Worm (Caenorhabditis elegans) whole organism, L4/young adult: ENCODE data around the gene F08G12.1.

Experiments used
- W03F9.2 ChIP-seq: fragments of 150-350 bp; optimal IDR thresholded peaks from 2 replicates; lab custom pipeline; 2014; ENCODE audit warnings: missing biosample characterization, missing genetic modification characterization
- dao-5 ChIP-seq: sonication (generic microtip); optimal IDR thresholded peaks from 2 replicates; lab custom pipeline; 2016; ENCODE audit warnings: missing genotype, missing genetic modification characterization, moderate library complexity, missing compliant biosample characterization
- him-1 ChIP-seq: sonication (generic microtip); optimal IDR thresholded peaks from 2 replicates; lab custom pipeline; 2016; ENCODE audit warnings: missing genotype, missing genetic modification reagents, missing genetic modification characterization, missing compliant biosample characterization

The F08G12.1 gene

ce11 chrX:11281148-11281547, 24.5 kb downstream of the F08G12.1 start, which contains the start of gene F38B2.6:
F38B2.6 (minus strand) TSS chrX:11281248.
- TF ChIP-seq W03F9.2 (tag; lab: Kevin White, UChicago), result no peak
- no peak for TF ChIP-seq dao-5 (tag; lab: Kevin White, UChicago)
- TF ChIP-seq him-1 (tag; lab: Kevin White, UChicago), result no peak

ce11 chrX:11279276-11279675, 26.4 kb downstream of the F08G12.1 start, which contains the start of gene F38B2.2:
F38B2.2 (minus strand) TSS chrX:11279376.
- TF ChIP-seq him-1 (tag; lab: Kevin White, UChicago) (no peak), dao-5 (tag; lab: Kevin White, UChicago) (no peak), W03F9.2 (tag; lab: Kevin White, UChicago) (no peak)

ce11 chrX:11270882-11271281, 34.8 kb downstream of the F08G12.1 start, which contains the start of gene ifa-1:
ifa-1 (plus strand) TSS chrX:11271182.
- TF ChIP-seq dao-5 (tag; lab: Kevin White, UChicago) (no peak), him-1 (tag; lab: Kevin White, UChicago) (no peak), W03F9.2 (tag; lab: Kevin White, UChicago) (no peak)

ce11 chrX:11268970-11269369, 36.7 kb downstream of the F08G12.1 start, which contains the start of gene C03A3.3:
C03A3.3 (minus strand) TSS chrX:11269070.
- TF ChIP-seq W03F9.2 (tag; lab: Kevin White, UChicago) (no peak), him-1 (tag; lab: Kevin White, UChicago) (no peak), dao-5 (tag; lab: Kevin White, UChicago) (no peak)

- TF ChIP-seq him-1 (tag; lab: Kevin White, UChicago), result no peak
- TF ChIP-seq dao-5 (tag; lab: Kevin White, UChicago), result no peak
- no peak for TF ChIP-seq W03F9.2 (tag; lab: Kevin White, UChicago)
Observed at ce11 chrX:11266711-11267110, 39.0 kb downstream of the F08G12.1 start, which contains the start of gene C03A3.9. C03A3.9 (plus strand) TSS chrX:11267011.

ce11 chrX:11264715-11265114, 41.0 kb downstream of the F08G12.1 start:
- no peak for TF ChIP-seq dao-5 (tag; lab: Kevin White, UChicago)
- TF ChIP-seq him-1 (tag; lab: Kevin White, UChicago), result no peak
- TF ChIP-seq W03F9.2 (tag; lab: Kevin White, UChicago), result no peak

ce11 chrX:11262319-11263074, 43.2 kb downstream of the F08G12.1 start, which contains the start of gene C03A3.2:
C03A3.2 (plus strand) TSS chrX:11262848.
- TF ChIP-seq W03F9.2 (tag; lab: Kevin White, UChicago) (peak; percentile 6), him-1 (tag; lab: Kevin White, UChicago) (peak; percentile 12), dao-5 (tag; lab: Kevin White, UChicago) (no peak)

ce11 chrX:11257071-11257470, 48.6 kb downstream of the F08G12.1 start, which contains the start of gene C03A3.1:
C03A3.1 (plus strand) TSS chrX:11257361.
- TF ChIP-seq him-1 (tag; lab: Kevin White, UChicago) (no peak), W03F9.2 (tag; lab: Kevin White, UChicago) (no peak), dao-5 (tag; lab: Kevin White, UChicago) (no peak)

- TF ChIP-seq him-1 (tag; lab: Kevin White, UChicago) (peak; percentile 37), W03F9.2 (tag; lab: Kevin White, UChicago) (peak; percentile 24), dao-5 (tag; lab: Kevin White, UChicago) (no peak)
Observed at ce11 chrX:11252429-11252828, 53.2 kb downstream of the F08G12.1 start.
